Fruit fly (Drosophila melanogaster): ENCODE results near the gene CG12155.
A peak's percentile ranks its signal among the peaks of the same experiment; 100 is the strongest.

Gene CG12155

DNA sequence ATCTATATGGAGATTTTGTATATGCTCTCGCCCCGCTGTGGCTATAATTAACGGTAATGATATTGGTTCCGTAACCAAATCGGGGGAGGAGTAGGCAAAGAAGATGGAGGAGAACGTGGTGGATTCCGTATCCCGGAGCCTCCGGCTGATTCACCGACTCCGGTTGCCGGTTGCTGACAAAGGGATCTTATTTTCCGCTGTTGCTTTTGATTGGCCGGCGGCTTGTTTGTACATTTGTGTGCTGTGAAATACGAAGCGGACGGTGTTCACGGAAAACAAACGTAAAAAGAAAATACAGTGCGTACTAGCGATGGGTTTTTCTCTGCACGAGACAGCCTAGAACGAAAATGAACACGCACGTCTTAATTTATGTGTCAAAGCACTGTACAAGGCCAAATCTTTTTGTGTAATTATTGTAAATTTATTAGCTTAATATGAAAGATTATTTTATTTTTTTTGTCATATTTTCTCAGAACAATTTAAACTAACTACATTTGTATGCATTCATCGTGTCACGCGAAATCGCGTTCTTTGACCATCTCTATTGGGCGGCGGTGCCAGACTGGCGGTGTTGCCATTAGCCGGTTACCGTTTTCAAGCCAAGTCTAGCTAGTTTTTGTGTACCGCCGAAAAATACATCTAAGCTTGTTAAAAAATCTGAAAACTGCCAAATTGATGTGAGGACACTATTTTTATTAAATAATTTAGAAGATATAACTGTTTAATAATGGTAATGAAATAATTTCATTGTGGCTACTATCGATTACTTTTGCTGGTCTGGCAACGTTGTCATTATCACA is 5.8 kb downstream of the CG12155 start, which contains the start of the genes Pdp and Rab39 (continued):
- TF ChIP-seq CG3995 (GFP tag; optimal IDR thresholded peaks at IDR 0.05): peak; percentile 55
- TF ChIP-seq amos (GFP tag; IDR thresholded peaks at IDR 0.05; ENCODE audit: partially characterized antibody): peak; percentile 89
- no peak for TF ChIP-seq CG11398 (GFP tag; optimal IDR thresholded peaks at IDR 0.05)
- TF ChIP-seq cad (GFP tag; optimal IDR thresholded peaks at IDR 0.05): no peak
- TF ChIP-seq Neu2 (GFP tag; optimal IDR thresholded peaks at IDR 0.05; ENCODE audit: borderline replicate concordance): no peak
- TF ChIP-seq so (GFP tag; IDR thresholded peaks at IDR 0.05): peak; percentile 36; the same call in 1 of the 3 replicates
- TF ChIP-seq usp (GFP tag; optimal IDR thresholded peaks at IDR 0.05): no peak
- peak; percentile 64 for TF ChIP-seq bcd (GFP tag; optimal IDR thresholded peaks at IDR 0.05)
- TF ChIP-seq nom (GFP tag; optimal IDR thresholded peaks at IDR 0.05): no peak
- no peak for TF ChIP-seq Gsc (GFP tag; IDR thresholded peaks at IDR 0.05)
- TF ChIP-seq CG4282 (GFP tag; optimal IDR thresholded peaks at IDR 0.05): no peak
- peak; percentile 44 for TF ChIP-seq scrt (GFP tag; optimal IDR thresholded peaks at IDR 0.05)
- TF ChIP-seq H2.0 (GFP tag; IDR thresholded peaks at IDR 0.05): peak; percentile 58
- TF ChIP-seq CG12744 (GFP tag; optimal IDR thresholded peaks at IDR 0.05): no peak
- TF ChIP-seq lmd (GFP tag; IDR thresholded peaks at IDR 0.05): peak; percentile 75
- TF ChIP-seq Hr39 (optimal IDR thresholded peaks at IDR 0.05): no peak
- TF ChIP-seq gsb-n (tag; optimal IDR thresholded peaks at IDR 0.05): no peak
- TF ChIP-seq eyg (GFP tag; optimal IDR thresholded peaks at IDR 0.05): no peak
- peak; percentile 87 for TF ChIP-seq CG2120 (GFP tag; optimal IDR thresholded peaks at IDR 0.05)
- TF ChIP-seq danr (GFP tag; IDR thresholded peaks at IDR 0.05): peak; percentile 73
- peak; percentile 74 for TF ChIP-seq Mad (GFP tag; optimal IDR thresholded peaks at IDR 0.05)
- peak; percentile 85 for TF ChIP-seq CG30403 (GFP tag; optimal IDR thresholded peaks at IDR 0.05)
- peak; percentile 68 for TF ChIP-seq MBD-R2 (GFP tag; IDR thresholded peaks at IDR 0.05)
- peak; percentile 81 for TF ChIP-seq Hsf (GFP tag; optimal IDR thresholded peaks at IDR 0.05)
- no peak for TF ChIP-seq CG5180 (GFP tag; optimal IDR thresholded peaks at IDR 0.05)
- TF ChIP-seq pho (GFP tag; optimal IDR thresholded peaks at IDR 0.05): peak; percentile 78
- no peak for TF ChIP-seq dimm (GFP tag; IDR thresholded peaks at IDR 0.05)
- TF ChIP-seq bab2 (GFP tag; optimal IDR thresholded peaks at IDR 0.05): peak; percentile 69
- TF ChIP-seq ken (GFP tag; IDR thresholded peaks at IDR 0.05): peak; percentile 75; the same call in 2 of the 3 replicates
- TF ChIP-seq CG11560 (tag; IDR thresholded peaks at IDR 0.05): peak; percentile 95
- TF ChIP-seq CG9932 (GFP tag; IDR thresholded peaks at IDR 0.05): peak; percentile 94
- no peak; the same call in none of the 2 replicates for TF ChIP-seq ara (GFP tag; IDR thresholded peaks at IDR 0.05)
- TF ChIP-seq Pdp1 (GFP tag; optimal IDR thresholded peaks at IDR 0.05): peak; percentile 42 to 72
- TF ChIP-seq HmgZ (tag; optimal IDR thresholded peaks at IDR 0.05): peak; percentile 74
- TF ChIP-seq da (GFP tag; optimal IDR thresholded peaks at IDR 0.05): peak; percentile 8
- TF ChIP-seq run (tag; optimal IDR thresholded peaks at IDR 0.05): no peak
- TF ChIP-seq Spps (tag; optimal IDR thresholded peaks at IDR 0.05): peak; percentile 53
- TF ChIP-seq CG7271 (tag; optimal IDR thresholded peaks at IDR 0.05): peak; percentile 29
- peak; percentile 69 for TF ChIP-seq CG8924 (tag; optimal IDR thresholded peaks at IDR 0.05)
- TF ChIP-seq CG7963 (GFP tag; IDR thresholded peaks at IDR 0.05; ENCODE audit: partially characterized antibody): peak; percentile 76
- TF ChIP-seq org-1 (GFP tag; optimal IDR thresholded peaks at IDR 0.05): peak; percentile 31
- peak; percentile 75 for TF ChIP-seq CG17361 (GFP tag; IDR thresholded peaks at IDR 0.05)
- TF ChIP-seq pum (GFP tag; optimal IDR thresholded peaks at IDR 0.05): peak; percentile 66
- peak; percentile 68 for TF ChIP-seq Sox102F (GFP tag; optimal IDR thresholded peaks at IDR 0.05)
- TF ChIP-seq Myb (GFP tag; optimal IDR thresholded peaks at IDR 0.05): peak; percentile 43
- 0 out of 2 replicates have a peak, but pooled peaks have one; percentile 41 for TF ChIP-seq CG17612 (GFP tag; IDR thresholded peaks at IDR 0.05)
- TF ChIP-seq CG7372 (GFP tag; IDR thresholded peaks at IDR 0.05): peak; percentile 77
- peak; percentile 59 for TF ChIP-seq Bdp1 (GFP tag; optimal IDR thresholded peaks at IDR 0.05)
- no peak for TF ChIP-seq D19A (tag; optimal IDR thresholded peaks at IDR 0.05)
- no peak for TF ChIP-seq luna (GFP tag; optimal IDR thresholded peaks at IDR 0.05)
- peak; percentile 82 for TF ChIP-seq CG2678 (tag; optimal IDR thresholded peaks at IDR 0.05)

Data from whole organism, embryonic.